Worm (Caenorhabditis elegans): ENCODE results near the gene str-198.
A peak's percentile ranks its signal among the peaks of the same experiment; 100 is the strongest.

- peak; percentile 12 for TF ChIP-seq him-1 (tag; optimal IDR thresholded peaks at IDR 0.05)
- TF ChIP-seq B0336.3 (GFP tag; IDR thresholded peaks at IDR 0.05) = peak; percentile 24; the same call in 1 of the 2 replicates
- TF ChIP-seq mes-4 (tag; optimal IDR thresholded peaks at IDR 0.05) = no peak
- peak; percentile 1 for TF ChIP-seq F49E8.2 (tag; optimal IDR thresholded peaks at IDR 0.05; ENCODE audit: insufficient read depth)
Measured at ce11 chrV:16024300-16024699, 23.3 kb upstream of the str-198 start, which contains the start of gene T10C6.6.

Measured in whole organism, young adult.